Worm (Caenorhabditis elegans) whole organism, late embryonic: ENCODE results near the gene C46C2.2.

Experiments
- K02D7.2 ChIP-seq: sonication (generic microtip); optimal IDR thresholded peaks from 2 replicates; lab custom pipeline; 2017; ENCODE audit warnings: mild to moderate bottlenecking, missing genetic modification characterization, missing compliant biosample characterization
- ceh-24 ChIP-seq: sonication (generic microtip); optimal IDR thresholded peaks from 2 replicates; lab custom pipeline; 2016; ENCODE audit warnings: mild to moderate bottlenecking, missing genetic modification characterization, missing compliant biosample characterization
- ceh-34 ChIP-seq: sonication (generic microtip); optimal IDR thresholded peaks from 2 replicates; lab custom pipeline; 2016; ENCODE audit warnings: mild to moderate bottlenecking, missing genetic modification characterization, missing compliant biosample characterization
- fax-1 ChIP-seq: sonication (generic microtip); optimal IDR thresholded peaks from 2 replicates; lab custom pipeline; 2016; ENCODE audit warnings: missing genotype, missing genetic modification characterization, missing compliant biosample characterization
- fkh-10 ChIP-seq: fragments of 150-350 bp; optimal IDR thresholded peaks from 2 replicates; lab custom pipeline; 2014; ENCODE audit warnings: missing biosample characterization, missing genetic modification reagents, missing genetic modification characterization
- hlh-30 ChIP-seq: sonication (generic microtip); optimal IDR thresholded peaks from 2 replicates; lab custom pipeline; 2017; ENCODE audit warnings: antibody characterized with exemption, missing genetic modification characterization, missing compliant biosample characterization; ENCODE audit not compliant: insufficient read depth
- nhr-11 ChIP-seq: fragments of 150-350 bp; optimal IDR thresholded peaks from 2 replicates; lab custom pipeline; 2014; ENCODE audit warnings: missing biosample characterization, missing genetic modification characterization
- tbx-2 ChIP-seq: sonication (generic microtip); optimal IDR thresholded peaks from 2 replicates; lab custom pipeline; 2016; ENCODE audit warnings: missing genetic modification characterization, missing compliant biosample characterization
- ttx-3 ChIP-seq: sonication (generic microtip); optimal IDR thresholded peaks from 2 replicates; lab custom pipeline; 2016; ENCODE audit warnings: missing genetic modification reagents, missing genetic modification characterization, missing compliant biosample characterization

ce11 chrIV:9243670-9244069 lies 26.1 kb downstream of the C46C2.2 start, which contains the start of gene rab-28:
- TF ChIP-seq hlh-30 = no peak
- no peak for TF ChIP-seq ceh-34 (tag; lab: Kevin White, UChicago)
- no peak for TF ChIP-seq nhr-11 (tag; lab: Kevin White, UChicago)
- TF ChIP-seq tbx-2 (tag; lab: Kevin White, UChicago) = no peak
- TF ChIP-seq K02D7.2 (tag; lab: Kevin White, UChicago) = no peak
- TF ChIP-seq ceh-24 = no peak
- no peak for TF ChIP-seq ttx-3
- TF ChIP-seq fkh-10 (GFP tag; lab: Kevin White, UChicago) = no peak
- no peak for TF ChIP-seq fax-1 (tag; lab: Kevin White, UChicago)
